Fruit fly (Drosophila melanogaster): ENCODE results near the gene dtn.

Gene dtn

dm6 chrX:6219845-6220345, 5.6 kb upstream of the dtn start, which contains the start of gene Efr:
TSS of gene Efr (plus strand) at chrX:6219957.
- TF ChIP-seq Dll (optimal IDR thresholded peaks at IDR 0.05), result no peak
- no peak for TF ChIP-seq usp (GFP tag; optimal IDR thresholded peaks at IDR 0.05)
- no peak for TF ChIP-seq pan (optimal IDR thresholded peaks at IDR 0.05)
- TF ChIP-seq CG8478 (optimal IDR thresholded peaks at IDR 0.05), result no peak
- no peak for TF ChIP-seq psq (optimal IDR thresholded peaks at IDR 0.05)
- TF ChIP-seq EcR (GFP tag; optimal IDR thresholded peaks at IDR 0.05), result no peak

dm6 chrX:6224225-6225190, 939 bp upstream of the dtn start, which contains the start of gene sqh:
TSS of gene sqh (minus strand) at chrX:6225140.
- peak; percentile 22 for TF ChIP-seq pan (optimal IDR thresholded peaks at IDR 0.05)
- no peak for TF ChIP-seq usp (GFP tag; optimal IDR thresholded peaks at IDR 0.05)

dm6 chrX:6231764-6232163, 6.3 kb downstream of the dtn start:
- TF ChIP-seq CG8478 (optimal IDR thresholded peaks at IDR 0.05), result no peak
- TF ChIP-seq psq (optimal IDR thresholded peaks at IDR 0.05), result no peak
- TF ChIP-seq pan (optimal IDR thresholded peaks at IDR 0.05), result no peak
- TF ChIP-seq EcR (GFP tag; optimal IDR thresholded peaks at IDR 0.05), result no peak
- no peak for TF ChIP-seq Dll (optimal IDR thresholded peaks at IDR 0.05)
- no peak for TF ChIP-seq usp (GFP tag; optimal IDR thresholded peaks at IDR 0.05)

- no peak for TF ChIP-seq pan (optimal IDR thresholded peaks at IDR 0.05)
- no peak for TF ChIP-seq Dll (optimal IDR thresholded peaks at IDR 0.05)
- no peak for TF ChIP-seq EcR (GFP tag; optimal IDR thresholded peaks at IDR 0.05)
- TF ChIP-seq CG8478 (optimal IDR thresholded peaks at IDR 0.05), result no peak
- no peak for TF ChIP-seq psq (optimal IDR thresholded peaks at IDR 0.05)
- TF ChIP-seq usp (GFP tag; optimal IDR thresholded peaks at IDR 0.05), result no peak
Observed at dm6 chrX:6237015-6237414, 11.6 kb downstream of the dtn start, which contains the start of gene CG14445. TSS of gene CG14445 (plus strand) at chrX:6237315.

- TF ChIP-seq Dll (optimal IDR thresholded peaks at IDR 0.05), result no peak
- TF ChIP-seq CG8478 (optimal IDR thresholded peaks at IDR 0.05), result no peak
- no peak for TF ChIP-seq EcR (GFP tag; optimal IDR thresholded peaks at IDR 0.05)
- no peak for TF ChIP-seq psq (optimal IDR thresholded peaks at IDR 0.05)
- no peak for TF ChIP-seq usp (GFP tag; optimal IDR thresholded peaks at IDR 0.05)
- TF ChIP-seq pan (optimal IDR thresholded peaks at IDR 0.05), result no peak
Observed at dm6 chrX:6252897-6253540, 27.6 kb downstream of the dtn start.

- TF ChIP-seq CG8478 (optimal IDR thresholded peaks at IDR 0.05) (no peak), Dll (optimal IDR thresholded peaks at IDR 0.05) (no peak), pan (optimal IDR thresholded peaks at IDR 0.05) (no peak), usp (GFP tag; optimal IDR thresholded peaks at IDR 0.05) (no peak), EcR (GFP tag; optimal IDR thresholded peaks at IDR 0.05) (no peak), psq (optimal IDR thresholded peaks at IDR 0.05) (no peak)
Observed at dm6 chrX:6253701-6254100, 28.3 kb downstream of the dtn start.

- TF ChIP-seq EcR (GFP tag; optimal IDR thresholded peaks at IDR 0.05) (no peak), CG8478 (optimal IDR thresholded peaks at IDR 0.05) (no peak), pan (optimal IDR thresholded peaks at IDR 0.05) (no peak)
Observed at dm6 chrX:6254617-6255349, 29.3 kb downstream of the dtn start.

dm6 chrX:6255414-6255915, 30.0 kb downstream of the dtn start, which contains the start of the genes Rbcn-3A and Spx:
TSS of gene Rbcn-3A (minus strand) at chrX:6255487.
TSS of gene Spx (plus strand) at chrX:6255822.
- TF ChIP-seq pan (optimal IDR thresholded peaks at IDR 0.05), result no peak
- TF ChIP-seq Dll (optimal IDR thresholded peaks at IDR 0.05), result no peak
- no peak for TF ChIP-seq CG8478 (optimal IDR thresholded peaks at IDR 0.05)
- no peak for TF ChIP-seq usp (GFP tag; optimal IDR thresholded peaks at IDR 0.05)
- no peak for TF ChIP-seq EcR (GFP tag; optimal IDR thresholded peaks at IDR 0.05)
- no peak for TF ChIP-seq psq (optimal IDR thresholded peaks at IDR 0.05)

dm6 chrX:6259696-6260095, 34.2 kb downstream of the dtn start:
- TF ChIP-seq EcR (GFP tag; optimal IDR thresholded peaks at IDR 0.05) (no peak), psq (optimal IDR thresholded peaks at IDR 0.05) (no peak), CG8478 (optimal IDR thresholded peaks at IDR 0.05) (no peak), usp (GFP tag; optimal IDR thresholded peaks at IDR 0.05) (no peak), pan (optimal IDR thresholded peaks at IDR 0.05) (no peak), Dll (optimal IDR thresholded peaks at IDR 0.05) (no peak)

- no peak for TF ChIP-seq CG8478 (optimal IDR thresholded peaks at IDR 0.05)
- no peak for TF ChIP-seq usp (GFP tag; optimal IDR thresholded peaks at IDR 0.05)
- TF ChIP-seq pan (optimal IDR thresholded peaks at IDR 0.05), result no peak
- TF ChIP-seq Dll (optimal IDR thresholded peaks at IDR 0.05), result no peak
- no peak for TF ChIP-seq psq (optimal IDR thresholded peaks at IDR 0.05)
- no peak for TF ChIP-seq EcR (GFP tag; optimal IDR thresholded peaks at IDR 0.05)
Observed at dm6 chrX:6260900-6261299, 35.5 kb downstream of the dtn start, which contains the start of gene Josd. TSS of gene Josd (plus strand) at chrX:6261169.

dm6 chrX:6263614-6264130, 38.2 kb downstream of the dtn start:
- TF ChIP-seq CG8478 (optimal IDR thresholded peaks at IDR 0.05) (no peak), EcR (GFP tag; optimal IDR thresholded peaks at IDR 0.05) (no peak), psq (optimal IDR thresholded peaks at IDR 0.05) (no peak), Dll (optimal IDR thresholded peaks at IDR 0.05) (no peak), pan (optimal IDR thresholded peaks at IDR 0.05) (no peak), usp (GFP tag; optimal IDR thresholded peaks at IDR 0.05) (no peak)
